Fruit fly (Drosophila melanogaster) whole organism, prepupa: Measurements from ENCODE around the gene Nplp3.

Experiments used
- CG10631 ChIP-seq: fragments of 200-800 bp; sonication (Bioruptor generic); optimal IDR thresholded peaks from 2 replicates; lab custom pipeline; 2016; ENCODE audit warnings: missing biosample characterization, missing genetic modification characterization
- CG10669 ChIP-seq: fragments of 200-800 bp; sonication (Bioruptor generic); optimal IDR thresholded peaks from 3 replicates; lab custom pipeline; 2018; ENCODE audit warnings: missing biosample characterization, mild to moderate bottlenecking, missing genetic modification characterization, moderate library complexity
- CG11294 ChIP-seq: fragments of 200-800 bp; sonication (Bioruptor generic); IDR thresholded peaks from 2 replicates; pipeline ENCODE4 v1.3.6; 2022; ENCODE audit warnings: missing biosample characterization, missing genetic modification characterization
- CG11762 ChIP-seq: fragments of 200-800 bp; sonication (Bioruptor generic); optimal IDR thresholded peaks from 3 replicates; lab custom pipeline; 2016; ENCODE audit warnings: missing biosample characterization, missing genetic modification characterization; ENCODE audit not compliant: insufficient read depth
- CG11902 ChIP-seq: fragments of 200-800 bp; sonication (Bioruptor generic); optimal IDR thresholded peaks from 3 replicates; lab custom pipeline; 2016; ENCODE audit warnings: missing biosample characterization, missing genetic modification characterization
- CG15336 ChIP-seq: fragments of 200-800 bp; sonication (Bioruptor generic); IDR thresholded peaks from 2 replicates; pipeline ENCODE4 v1.3.6; 2022; ENCODE audit warnings: missing biosample characterization, missing genetic modification characterization
- CG16779 ChIP-seq: fragments of 200-800 bp; sonication (Bioruptor generic); optimal IDR thresholded peaks from 3 replicates; lab custom pipeline; 2017; ENCODE audit warnings: missing biosample characterization, mild to moderate bottlenecking, missing genetic modification characterization
- CG31627 ChIP-seq: fragments of 200-800 bp; sonication (Bioruptor generic); optimal IDR thresholded peaks from 3 replicates; lab custom pipeline; 2016; ENCODE audit warnings: missing biosample characterization, missing genetic modification characterization
- CG32006 ChIP-seq: fragments of 200-800 bp; sonication (Bioruptor generic); optimal IDR thresholded peaks from 3 replicates; lab custom pipeline; 2017; ENCODE audit warnings: missing biosample characterization, mild to moderate bottlenecking, missing genetic modification characterization
- CG3919 ChIP-seq: fragments of 200-800 bp; sonication (Bioruptor generic); optimal IDR thresholded peaks from 3 replicates; lab custom pipeline; 2016; ENCODE audit warnings: missing biosample characterization, missing genetic modification characterization
- CG4318 ChIP-seq: fragments of 200-800 bp; sonication (Bioruptor generic); optimal IDR thresholded peaks from 3 replicates; lab custom pipeline; 2017; ENCODE audit warnings: missing biosample characterization, mild to moderate bottlenecking, missing genetic modification characterization
- CG6163 ChIP-seq: fragments of 200-800 bp; sonication (Bioruptor generic); IDR thresholded peaks from 3 replicates; pipeline ENCODE4 v1.3.6; 2022; ENCODE audit warnings: missing biosample characterization, missing genetic modification characterization
- CG6276 ChIP-seq: fragments of 200-800 bp; sonication (Bioruptor generic); optimal IDR thresholded peaks from 2 replicates; lab custom pipeline; 2017; ENCODE audit warnings: missing biosample characterization, mild to moderate bottlenecking, missing genetic modification characterization
- CG6792 ChIP-seq: fragments of 200-800 bp; sonication (Bioruptor generic); optimal IDR thresholded peaks from 3 replicates; lab custom pipeline; 2016; ENCODE audit warnings: missing biosample characterization, missing genetic modification characterization
- CG6808 ChIP-seq: fragments of 200-800 bp; sonication (Bioruptor generic); optimal IDR thresholded peaks from 3 replicates; lab custom pipeline; 2017; ENCODE audit warnings: missing biosample characterization, missing genetic modification characterization, mild to moderate bottlenecking, moderate library complexity, missing genetic modification reagents
- CG7368 ChIP-seq: fragments of 200-800 bp; sonication (Bioruptor generic); optimal IDR thresholded peaks from 3 replicates; lab custom pipeline; 2016; ENCODE audit warnings: missing biosample characterization, missing genetic modification characterization
- CG8119 ChIP-seq: fragments of 200-800 bp; sonication (Bioruptor generic); IDR thresholded peaks from 3 replicates; pipeline ENCODE4 v1.3.6; 2022; ENCODE audit warnings: missing biosample characterization, missing genetic modification characterization
- CG8319 ChIP-seq: fragments of 200-800 bp; sonication (Bioruptor generic); optimal IDR thresholded peaks from 3 replicates; lab custom pipeline; 2016; ENCODE audit warnings: missing biosample characterization, missing genetic modification characterization
- Eip75B ChIP-seq: fragments of 200-800 bp; sonication (Bioruptor generic); optimal IDR thresholded peaks from 3 replicates; lab custom pipeline; 2016; ENCODE audit warnings: missing biosample characterization, missing genetic modification characterization
- Eip78C ChIP-seq: fragments of 200-800 bp; sonication (Bioruptor generic); peaks from one replicate; lab custom pipeline; 2016; ENCODE audit warnings: missing biosample characterization, missing genetic modification characterization
- Gug ChIP-seq: fragments of 200-800 bp; sonication (Bioruptor generic); IDR thresholded peaks from 2 replicates; pipeline ENCODE4 v1.3.6; 2022; ENCODE audit warnings: missing biosample characterization, missing genetic modification characterization
- Hr39 ChIP-seq: fragments of 200-800 bp; sonication (Bioruptor generic); optimal IDR thresholded peaks from 2 replicates; lab custom pipeline; 2016; ENCODE audit warnings: missing biosample characterization, missing genetic modification characterization
- Hr4 ChIP-seq: fragments of 200-800 bp; sonication (Bioruptor generic); optimal IDR thresholded peaks from 3 replicates; lab custom pipeline; 2016; ENCODE audit warnings: missing biosample characterization, missing genetic modification characterization
- Lpt ChIP-seq: fragments of 200-800 bp; sonication (Bioruptor generic); optimal IDR thresholded peaks from 3 replicates; lab custom pipeline; 2016; ENCODE audit warnings: missing biosample characterization, missing genetic modification characterization
- Met ChIP-seq: fragments of 200-800 bp; sonication (Bioruptor generic); optimal IDR thresholded peaks from 3 replicates; lab custom pipeline; 2016; ENCODE audit warnings: missing biosample characterization, missing genetic modification characterization
- OdsH ChIP-seq: fragments of 200-800 bp; sonication (Bioruptor generic); optimal IDR thresholded peaks from 3 replicates; lab custom pipeline; 2016; ENCODE audit warnings: missing biosample characterization, missing genetic modification characterization
- Smox ChIP-seq: fragments of 200-800 bp; sonication (Bioruptor generic); optimal IDR thresholded peaks from 3 replicates; lab custom pipeline; 2016; ENCODE audit warnings: missing biosample characterization, missing genetic modification characterization
- Sox102F ChIP-seq: fragments of 200-800 bp; sonication (Bioruptor generic); optimal IDR thresholded peaks from 2 replicates; lab custom pipeline; 2016; ENCODE audit warnings: missing biosample characterization, mild to moderate bottlenecking, missing genetic modification characterization
- Sox14 ChIP-seq: fragments of 200-800 bp; sonication (Bioruptor generic); optimal IDR thresholded peaks from 3 replicates; lab custom pipeline; 2016; ENCODE audit warnings: missing biosample characterization, missing genetic modification characterization
- Sox15 ChIP-seq: fragments of 200-800 bp; sonication (Bioruptor generic); optimal IDR thresholded peaks from 3 replicates; lab custom pipeline; 2016; ENCODE audit warnings: missing biosample characterization, missing genetic modification characterization
- achi ChIP-seq: fragments of 200-800 bp; sonication (Bioruptor generic); optimal IDR thresholded peaks from 3 replicates; lab custom pipeline; 2016; ENCODE audit warnings: missing biosample characterization, missing genetic modification characterization
- acj6 ChIP-seq: fragments of 200-800 bp; sonication (Bioruptor generic); optimal IDR thresholded peaks from 3 replicates; lab custom pipeline; 2016; ENCODE audit warnings: missing biosample characterization, missing genetic modification characterization
- dac ChIP-seq: fragments of 200-800 bp; sonication (Bioruptor generic); optimal IDR thresholded peaks from 2 replicates; lab custom pipeline; 2017; ENCODE audit warnings: missing biosample characterization, mild to moderate bottlenecking, missing genetic modification characterization
- eg ChIP-seq: fragments of 200-800 bp; sonication (Bioruptor generic); IDR thresholded peaks from 3 replicates; pipeline ENCODE4 v1.3.6; 2022; ENCODE audit warnings: missing biosample characterization, missing genetic modification characterization
- fd85E ChIP-seq: fragments of 200-800 bp; sonication (Bioruptor generic); optimal IDR thresholded peaks from 3 replicates; lab custom pipeline; 2016; ENCODE audit warnings: missing biosample characterization, missing genetic modification characterization
- fkh ChIP-seq: fragments of 200-800 bp; sonication (Bioruptor generic); optimal IDR thresholded peaks from 3 replicates; lab custom pipeline; 2017; ENCODE audit warnings: missing biosample characterization, mild to moderate bottlenecking, missing genetic modification characterization, moderate library complexity
- lz ChIP-seq: fragments of 200-800 bp; sonication (Bioruptor generic); optimal IDR thresholded peaks from 3 replicates; lab custom pipeline; 2016; ENCODE audit warnings: missing biosample characterization, missing genetic modification characterization
- net ChIP-seq: fragments of 200-800 bp; sonication (Bioruptor generic); optimal IDR thresholded peaks from 3 replicates; lab custom pipeline; 2016; ENCODE audit warnings: missing biosample characterization, missing genetic modification characterization
- pdm3 ChIP-seq: fragments of 200-800 bp; sonication (Bioruptor generic); optimal IDR thresholded peaks from 3 replicates; lab custom pipeline; 2016; ENCODE audit warnings: missing biosample characterization, missing genetic modification characterization
- salr ChIP-seq, 2 experiments: fragments of 200-800 bp; sonication (Bioruptor generic); optimal IDR thresholded peaks; 3 replicates each; lab custom pipeline; 2016 to 2018; ENCODE audit warnings: missing biosample characterization in 2 of 2, missing genetic modification characterization in 2 of 2, mild to moderate bottlenecking in 1 of 2
- spab ChIP-seq: fragments of 200-800 bp; sonication (Bioruptor generic); optimal IDR thresholded peaks from 2 replicates; lab custom pipeline; 2017; ENCODE audit warnings: missing biosample characterization, mild to moderate bottlenecking, missing genetic modification characterization, missing genetic modification reagents
- ss ChIP-seq, 2 experiments: fragments of 200-800 bp; sonication (Bioruptor generic); optimal IDR thresholded peaks; 2 replicates in 1 of 2; 3 replicates in 1 of 2; lab custom pipeline; 2017 to 2018; ENCODE audit warnings: mild to moderate bottlenecking in 2 of 2, missing biosample characterization in 2 of 2, missing genetic modification characterization in 2 of 2, moderate library complexity in 1 of 2
- svp ChIP-seq: fragments of 200-800 bp; sonication (Bioruptor generic); peaks from one replicate; lab custom pipeline; 2016; ENCODE audit warnings: missing biosample characterization, missing genetic modification characterization
- topi ChIP-seq: fragments of 200-800 bp; sonication (Bioruptor generic); optimal IDR thresholded peaks from 3 replicates; lab custom pipeline; 2016; ENCODE audit warnings: missing biosample characterization, missing genetic modification characterization

The Nplp3 gene

dm6 chr3L:16305820-16306650, 11.8 kb upstream of the Nplp3 start, which contains the start of the genes CG13043 and CG13063:
Gene CG13043, minus strand, starts transcription at chr3L:16305870.
Gene CG13063, plus strand, starts transcription at chr3L:16306600.
- TF ChIP-seq fd85E (GFP tag; lab: Kevin White, UChicago) (no peak), Hr4 (GFP tag; lab: Kevin White, UChicago) (no peak), ss (GFP tag; optimal IDR thresholded peaks at IDR 0.05; lab: Kevin White, UChicago) (no peak), CG31627 (no peak), svp (GFP tag; lab: Kevin White, UChicago) (peak; percentile 30), fkh (GFP tag; lab: Kevin White, UChicago) (no peak), Sox15 (GFP tag; lab: Kevin White, UChicago) (no peak)

- TF ChIP-seq ss (GFP tag; optimal IDR thresholded peaks at IDR 0.05; lab: Kevin White, UChicago): no peak
- no peak for TF ChIP-seq pdm3 (GFP tag; lab: Kevin White, UChicago)
- no peak for TF ChIP-seq CG32006
- TF ChIP-seq topi: no peak
- no peak for TF ChIP-seq CG11294
- TF ChIP-seq CG8319 (GFP tag; lab: Kevin White, UChicago): no peak
- TF ChIP-seq CG6808 (GFP tag; lab: Kevin White, UChicago): no peak
- TF ChIP-seq CG10669 (GFP tag; lab: Kevin White, UChicago): no peak
- no peak for TF ChIP-seq CG31627
- TF ChIP-seq Sox15 (GFP tag; lab: Kevin White, UChicago): no peak
- TF ChIP-seq Eip78C (GFP tag; lab: Kevin White, UChicago): no peak
Measured at dm6 chr3L:16308380-16308779, 9.4 kb upstream of the Nplp3 start, which contains the start of gene CG13042. Gene CG13042, minus strand, starts transcription at chr3L:16308480.

- TF ChIP-seq Eip75B (GFP tag; lab: Kevin White, UChicago) (peak; percentile 61), topi (no peak), ss (GFP tag; optimal IDR thresholded peaks at IDR 0.05; lab: Kevin White, UChicago) (no peak), CG11762 (GFP tag; lab: Kevin White, UChicago) (peak; percentile 8), achi (GFP tag; lab: Kevin White, UChicago) (peak; percentile 34), Smox (no peak), Lpt (GFP tag; lab: Kevin White, UChicago) (peak; percentile 56), CG11902 (GFP tag; lab: Kevin White, UChicago) (no peak), CG6276 (peak; percentile 69), salr (GFP tag; optimal IDR thresholded peaks at IDR 0.05; lab: Kevin White, UChicago) (peak in 1 of 2 experiments; percentile 44), CG32006 (peak; percentile 80), net (GFP tag; lab: Kevin White, UChicago) (peak; percentile 29), CG4318 (GFP tag; lab: Kevin White, UChicago) (peak; percentile 47), Hr39 (peak; percentile 10), Sox102F (GFP tag; lab: Kevin White, UChicago) (no peak), OdsH (GFP tag; lab: Kevin White, UChicago) (peak; percentile 51), pdm3 (GFP tag; lab: Kevin White, UChicago) (peak; percentile 36), dac (peak; percentile 83), eg (GFP tag; lab: Robert Waterston, UW) (peak; percentile 86), Sox14 (GFP tag; lab: Kevin White, UChicago) (peak; percentile 38), CG6792 (GFP tag; lab: Kevin White, UChicago) (peak; percentile 50), Eip78C (GFP tag; lab: Kevin White, UChicago) (peak; percentile 74), acj6 (GFP tag; lab: Kevin White, UChicago) (peak; percentile 21), Hr4 (GFP tag; lab: Kevin White, UChicago) (peak; percentile 77), Met (GFP tag; lab: Kevin White, UChicago) (no peak), CG3919 (GFP tag; lab: Kevin White, UChicago) (peak; percentile 52), CG6163 (peak; percentile 72; the same call in 2 of the 3 replicates), CG7368 (GFP tag; lab: Kevin White, UChicago) (peak; percentile 16), CG11294 (peak; percentile 52), spab (GFP tag; lab: Kevin White, UChicago) (no peak), CG8119 (GFP tag; lab: Robert Waterston, UW) (peak; percentile 66), lz (GFP tag; lab: Kevin White, UChicago) (peak; percentile 52), svp (GFP tag; lab: Kevin White, UChicago) (no peak), CG15336 (GFP tag; lab: Robert Waterston, UW) (peak; percentile 82), CG10631 (GFP tag; lab: Kevin White, UChicago) (peak; percentile 59), CG16779 (tag; lab: Kevin White, UChicago) (peak; percentile 37), Gug (no peak)
- TF ChIP-seq, all 60 proteins: peak for 28
Measured at dm6 chr3L:16309972-16310371, 7.9 kb upstream of the Nplp3 start.
